Worm (Caenorhabditis elegans) whole organism, young adult: ENCODE measurements around the gene npr-2.

ENCODE experiments used
- B0035.1 ChIP-seq: sonication (generic microtip); optimal IDR thresholded peaks from 2 replicates; lab custom pipeline; 2016; ENCODE audit warnings: missing genetic modification characterization, mild to moderate bottlenecking, missing compliant biosample characterization, missing genotype, missing genetic modification reagents
- B0261.1 ChIP-seq: sonication (generic microtip); optimal IDR thresholded peaks from 2 replicates; lab custom pipeline; 2016; ENCODE audit warnings: mild to moderate bottlenecking, missing genetic modification characterization, moderate library complexity, missing compliant biosample characterization
- C06A6.2 ChIP-seq: fragments of 200-800 bp; sonication (Bioruptor generic); conservative IDR thresholded peaks from 2 replicates; pipeline ENCODE4 v1.3.6; 2022; ENCODE audit warnings: missing genetic modification characterization, missing compliant biosample characterization
- D2030.7 ChIP-seq: fragments of 200-800 bp; sonication (Bioruptor generic); IDR thresholded peaks from 2 replicates; pipeline ENCODE4 v1.3.6; 2022; ENCODE audit warnings: missing genetic modification reagents, missing genetic modification characterization, missing compliant biosample characterization
- F49E8.2 ChIP-seq: sonication (generic microtip); optimal IDR thresholded peaks from 3 replicates; lab custom pipeline; 2017; ENCODE audit warnings: missing genetic modification characterization, mild to moderate bottlenecking, missing compliant biosample characterization, antibody characterized with exemption, moderate library complexity; ENCODE audit not compliant: insufficient read depth
- F57C9.4 ChIP-seq: sonication (generic microtip); optimal IDR thresholded peaks from 2 replicates; lab custom pipeline; 2017; ENCODE audit warnings: mild to moderate bottlenecking, missing genetic modification characterization, missing compliant biosample characterization
- aptf-3 ChIP-seq: fragments of 200-800 bp; sonication (Bioruptor generic); IDR thresholded peaks from 2 replicates; pipeline ENCODE4 v1.3.6; 2022; ENCODE audit warnings: missing genetic modification characterization, missing compliant biosample characterization
- ccch-3 ChIP-seq: fragments of 200-800 bp; sonication (Bioruptor generic); optimal IDR thresholded peaks from 2 replicates; lab custom pipeline; 2018; ENCODE audit warnings: mild to moderate bottlenecking, missing genetic modification characterization, missing compliant biosample characterization
- ceh-27 ChIP-seq: fragments of 200-800 bp; sonication (Bioruptor generic); optimal IDR thresholded peaks from 2 replicates; lab custom pipeline; 2018; ENCODE audit warnings: mild to moderate bottlenecking, missing genetic modification characterization, moderate library complexity, missing compliant biosample characterization
- ceh-58 ChIP-seq: fragments of 200-800 bp; sonication (Bioruptor generic); IDR thresholded peaks from 2 replicates; pipeline ENCODE4 v1.3.6; 2022; ENCODE audit warnings: missing genetic modification characterization, missing compliant biosample characterization
- chd-7 ChIP-seq: sonication (generic microtip); optimal IDR thresholded peaks from 2 replicates; lab custom pipeline; 2016; ENCODE audit warnings: mild to moderate bottlenecking, missing genetic modification characterization, moderate library complexity, missing compliant biosample characterization
- dpff-1 ChIP-seq: sonication (generic microtip); optimal IDR thresholded peaks from 2 replicates; lab custom pipeline; 2017; ENCODE audit warnings: mild to moderate bottlenecking, missing genetic modification characterization, missing compliant biosample characterization
- ets-4 ChIP-seq: fragments of 200-800 bp; sonication (Bioruptor generic); optimal IDR thresholded peaks from 2 replicates; lab custom pipeline; 2018; ENCODE audit warnings: mild to moderate bottlenecking, missing genetic modification characterization, missing compliant biosample characterization
- gei-17 ChIP-seq: fragments of 200-800 bp; sonication (Bioruptor generic); optimal IDR thresholded peaks from 2 replicates; lab custom pipeline; 2018; ENCODE audit warnings: mild to moderate bottlenecking, missing genetic modification characterization, missing compliant biosample characterization
- lin-26 ChIP-seq: fragments of 200-800 bp; sonication (Bioruptor generic); IDR thresholded peaks from 2 replicates; pipeline ENCODE4 v1.3.6; 2022; ENCODE audit warnings: missing genetic modification reagents, missing genetic modification characterization, missing compliant biosample characterization
- lin-35 ChIP-seq, 3 experiments: fragments of 150-350 bp in 2 of 3; sonication (generic microtip) in 1 of 3; optimal IDR thresholded peaks; 2 replicates each; lab custom pipeline; 2014 to 2018; ENCODE audit warnings: missing biosample characterization in 3 of 3, missing genetic modification characterization in 3 of 3, missing genetic modification reagents in 3 of 3
- lsl-1 ChIP-seq: fragments of 200-800 bp; sonication (Bioruptor generic); optimal IDR thresholded peaks from 2 replicates; lab custom pipeline; 2018; ENCODE audit warnings: mild to moderate bottlenecking, missing genetic modification characterization, moderate library complexity, missing compliant biosample characterization
- lsy-27 ChIP-seq: sonication (generic microtip); optimal IDR thresholded peaks from 2 replicates; lab custom pipeline; 2017; ENCODE audit warnings: missing genetic modification characterization, mild to moderate bottlenecking, missing compliant biosample characterization, antibody characterized with exemption, missing genotype, borderline replicate concordance; ENCODE audit not compliant: insufficient read depth
- madf-3 ChIP-seq: fragments of 200-800 bp; sonication (Bioruptor generic); IDR thresholded peaks from 2 replicates; pipeline ENCODE4 v1.3.6; 2022; ENCODE audit warnings: missing genetic modification reagents, missing genetic modification characterization, missing compliant biosample characterization
- madf-6 ChIP-seq: fragments of 200-800 bp; sonication (Bioruptor generic); IDR thresholded peaks from 2 replicates; pipeline ENCODE4 v1.3.6; 2022; ENCODE audit warnings: missing genetic modification reagents, missing genetic modification characterization, missing compliant biosample characterization
- nhr-179 ChIP-seq: sonication (generic microtip); optimal IDR thresholded peaks from 2 replicates; lab custom pipeline; 2016; ENCODE audit warnings: mild to moderate bottlenecking, missing genetic modification characterization, missing compliant biosample characterization
- rec-8 ChIP-seq, 2 experiments: sonication (generic microtip); optimal IDR thresholded peaks; 2 replicates each; lab custom pipeline; 2016; ENCODE audit warnings: mild to moderate bottlenecking in 2 of 2, missing genetic modification characterization in 2 of 2, missing genetic modification reagents in 2 of 2, missing genotype in 2 of 2, missing biosample characterization in 1 of 2, missing compliant biosample characterization in 1 of 2, moderate library complexity in 1 of 2
- snpc-1.3 ChIP-seq: sonication (generic microtip); optimal IDR thresholded peaks from 2 replicates; lab custom pipeline; 2017; ENCODE audit warnings: missing genetic modification characterization, mild to moderate bottlenecking, missing compliant biosample characterization, antibody characterized with exemption, moderate library complexity, missing genotype, missing genetic modification reagents; ENCODE audit not compliant: insufficient read depth
- tbp1 ChIP-seq: fragments of 200-800 bp; sonication (Bioruptor generic); optimal IDR thresholded peaks from 2 replicates; lab custom pipeline; 2018; ENCODE audit warnings: mild to moderate bottlenecking, missing genetic modification characterization, missing compliant biosample characterization
- xnd-1 ChIP-seq: sonication (generic microtip); optimal IDR thresholded peaks from 2 replicates; lab custom pipeline; 2016; ENCODE audit warnings: missing genotype, missing genetic modification reagents, missing genetic modification characterization, missing compliant biosample characterization
- ztf-18 ChIP-seq: sonication (generic microtip); optimal IDR thresholded peaks from 2 replicates; lab custom pipeline; 2016; ENCODE audit warnings: missing genotype, mild to moderate bottlenecking, missing genetic modification characterization, missing compliant biosample characterization
- ztf-22 ChIP-seq: fragments of 200-800 bp; sonication (Bioruptor generic); optimal IDR thresholded peaks from 2 replicates; lab custom pipeline; 2018; ENCODE audit warnings: mild to moderate bottlenecking, missing genetic modification characterization, moderate library complexity, missing compliant biosample characterization
- ztf-25 ChIP-seq: fragments of 200-800 bp; sonication (Bioruptor generic); IDR thresholded peaks from 2 replicates; pipeline ENCODE4 v1.3.6; 2022; ENCODE audit warnings: missing genetic modification reagents, missing genetic modification characterization, missing compliant biosample characterization
- ztf-26 ChIP-seq: sonication (generic microtip); optimal IDR thresholded peaks from 2 replicates; lab custom pipeline; 2017; ENCODE audit warnings: missing genetic modification characterization, missing compliant biosample characterization

The npr-2 gene

DNA sequence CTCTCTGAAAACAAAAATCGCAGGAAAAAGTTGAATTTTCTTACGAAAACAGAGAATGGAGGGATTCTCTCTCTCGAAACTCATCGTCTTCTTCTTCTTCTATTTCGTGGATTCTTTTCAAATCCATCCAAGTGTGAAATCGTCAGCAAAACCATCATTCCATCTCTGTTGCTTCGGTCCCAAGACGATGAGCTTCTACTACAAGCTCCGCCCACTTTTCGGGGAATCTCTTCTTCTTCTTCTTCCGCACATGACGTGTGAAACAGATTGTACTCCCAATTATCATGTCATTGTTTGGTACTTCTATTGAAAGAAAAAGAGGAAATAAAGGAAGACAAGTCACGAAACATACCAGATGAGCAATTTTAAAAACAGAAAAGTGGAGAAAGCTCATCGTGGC, 56.8 kb downstream of the npr-2 start:
- no peak for TF ChIP-seq ceh-58 (GFP tag; lab: Robert Waterston, UW)
- TF ChIP-seq ztf-26 (tag; lab: Kevin White, UChicago): no peak
- TF ChIP-seq snpc-1.3 (tag; lab: Kevin White, UChicago): no peak
- no peak for TF ChIP-seq nhr-179 (tag; lab: Kevin White, UChicago)
- no peak for TF ChIP-seq aptf-3 (GFP tag; lab: Robert Waterston, UW)
- TF ChIP-seq gei-17 (GFP tag; lab: Kevin White, UChicago): no peak
- TF ChIP-seq lin-35 (GFP tag; optimal IDR thresholded peaks at IDR 0.05; lab: Kevin White, UChicago): no peak
- TF ChIP-seq lin-26 (GFP tag; lab: Robert Waterston, UW): no peak
- TF ChIP-seq ccch-3 (GFP tag; lab: Kevin White, UChicago): no peak
- TF ChIP-seq B0261.1 (tag; lab: Kevin White, UChicago): no peak
- TF ChIP-seq dpff-1 (tag; lab: Kevin White, UChicago): no peak
- no peak for TF ChIP-seq ztf-18 (tag; lab: Kevin White, UChicago)
- TF ChIP-seq lsy-27 (tag; lab: Kevin White, UChicago): no peak
- TF ChIP-seq rec-8 (tag; optimal IDR thresholded peaks at IDR 0.05; lab: Kevin White, UChicago): no peak
- TF ChIP-seq chd-7 (tag; lab: Kevin White, UChicago): no peak
- no peak for TF ChIP-seq ceh-27 (GFP tag; lab: Kevin White, UChicago)
- no peak for TF ChIP-seq madf-3
- no peak for TF ChIP-seq ets-4 (GFP tag; lab: Kevin White, UChicago)
- TF ChIP-seq C06A6.2: no peak

DNA sequence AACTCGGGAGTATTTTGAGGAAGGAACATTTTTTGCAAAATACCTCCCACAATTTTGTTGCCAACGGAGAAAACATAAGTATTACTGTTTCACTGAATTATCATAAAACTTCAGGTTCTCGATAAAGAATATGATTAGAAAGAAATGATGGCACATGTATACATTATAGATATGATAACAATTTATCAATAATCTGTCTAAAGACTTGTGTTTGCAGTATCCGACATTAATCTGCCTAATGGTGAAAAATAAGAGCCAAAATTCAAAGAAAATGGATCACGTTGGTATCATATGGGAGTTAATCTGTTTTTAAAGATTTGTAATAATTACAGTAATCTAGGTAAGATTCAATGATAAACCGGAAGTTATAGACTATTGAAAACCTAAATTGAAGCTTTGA, 59.3 kb downstream of the npr-2 start:
- TF ChIP-seq xnd-1 (tag; lab: Kevin White, UChicago) (no peak), D2030.7 (GFP tag; lab: Robert Waterston, UW) (no peak), B0035.1 (no peak), F57C9.4 (no peak), lin-35 (GFP tag; optimal IDR thresholded peaks at IDR 0.05; lab: Kevin White, UChicago) (no peak), B0261.1 (tag; lab: Kevin White, UChicago) (no peak), tbp1 (GFP tag; lab: Kevin White, UChicago) (no peak), ztf-25 (no peak), ztf-18 (tag; lab: Kevin White, UChicago) (no peak), madf-6 (GFP tag; lab: Robert Waterston, UW) (no peak), lsl-1 (GFP tag; lab: Kevin White, UChicago) (no peak), F49E8.2 (tag; lab: Kevin White, UChicago) (no peak), ztf-22 (GFP tag; lab: Kevin White, UChicago) (no peak)
